Worm (Caenorhabditis elegans): ENCODE results near the gene gcc-2.

DNA sequence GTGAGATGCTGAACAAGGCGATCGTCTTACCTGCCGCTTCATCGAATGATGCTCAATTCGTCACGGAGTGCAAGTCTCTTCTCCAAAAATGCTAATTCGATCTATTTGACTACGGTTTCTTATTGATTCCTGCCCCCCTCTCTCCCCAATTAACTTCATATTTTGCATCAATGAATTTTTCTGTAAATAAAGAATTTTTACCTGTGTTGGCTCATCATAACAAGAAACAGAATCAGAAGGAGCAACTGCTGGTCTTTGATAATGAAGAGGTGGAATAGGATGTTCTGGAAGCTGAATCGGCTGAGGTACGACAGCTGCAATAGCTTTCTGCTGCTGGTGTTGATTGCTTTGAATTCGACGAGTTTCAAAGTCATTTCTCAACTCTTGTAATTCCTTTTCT is 1.8 kb downstream of the gcc-2 start:
- no peak for TF ChIP-seq him-1 (tag; optimal IDR thresholded peaks at IDR 0.05)
- no peak for TF ChIP-seq dao-5 (tag; optimal IDR thresholded peaks at IDR 0.05)

All from whole organism, L4/young adult.